Fruit fly (Drosophila melanogaster) whole organism, embryonic: ENCODE measurements around the gene Indy.
A peak's percentile ranks its signal among the peaks of the same experiment; 100 is the strongest.

ENCODE experiments used
- ATbp ChIP-seq: fragments of 200-800 bp; sonication (Bioruptor generic); optimal IDR thresholded peaks from 2 replicates; lab custom pipeline; 2017; ENCODE audit warnings: missing biosample characterization, mild to moderate bottlenecking, missing genetic modification characterization, missing genetic modification reagents
- Ada2b ChIP-seq: fragments of 200-800 bp; sonication (Bioruptor generic); IDR thresholded peaks from 2 replicates; pipeline ENCODE4 v1.3.6; 2022; ENCODE audit warnings: missing biosample characterization, missing genetic modification characterization
- Adf1 ChIP-seq: fragments of 200-800 bp; sonication (Bioruptor generic); IDR thresholded peaks from 2 replicates; pipeline ENCODE4 v1.3.6; 2022; ENCODE audit warnings: missing biosample characterization, missing genetic modification characterization
- B-H1 ChIP-seq: fragments of 200-800 bp; sonication (Bioruptor generic); IDR thresholded peaks from 3 replicates; pipeline ENCODE4 v1.3.6; 2022; ENCODE audit warnings: missing biosample characterization, missing genetic modification characterization
- BtbVII ChIP-seq: fragments of 200-800 bp; sonication (Bioruptor generic); optimal IDR thresholded peaks from 3 replicates; lab custom pipeline; 2017; ENCODE audit warnings: missing biosample characterization, mild to moderate bottlenecking, missing genetic modification characterization
- Bteb2 ChIP-seq: fragments of 200-800 bp; sonication (Bioruptor generic); optimal IDR thresholded peaks from 2 replicates; lab custom pipeline; 2016; ENCODE audit warnings: missing biosample characterization, missing genetic modification characterization
- CG12104 ChIP-seq: fragments of 200-800 bp; sonication (Bioruptor generic); optimal IDR thresholded peaks from 3 replicates; lab custom pipeline; 2016; ENCODE audit warnings: missing biosample characterization, missing genetic modification characterization
- CG12769 ChIP-seq: fragments of 200-800 bp; sonication (Bioruptor generic); optimal IDR thresholded peaks from 2 replicates; lab custom pipeline; 2019; ENCODE audit warnings: missing biosample characterization, mild to moderate bottlenecking, missing genetic modification characterization, moderate library complexity
- CG1529 ChIP-seq: fragments of 200-800 bp; sonication (Bioruptor generic); optimal IDR thresholded peaks from 3 replicates; lab custom pipeline; 2018; ENCODE audit warnings: missing biosample characterization, missing genetic modification characterization
- CG1602 ChIP-seq: fragments of 200-800 bp; sonication (Bioruptor generic); optimal IDR thresholded peaks from 3 replicates; lab custom pipeline; 2016; ENCODE audit warnings: missing biosample characterization, missing genetic modification characterization
- CG17568 ChIP-seq: fragments of 200-800 bp; sonication (Bioruptor generic); optimal IDR thresholded peaks from 2 replicates; lab custom pipeline; 2018; ENCODE audit warnings: missing biosample characterization, mild to moderate bottlenecking, missing genetic modification characterization, moderate library complexity
- CG17802 ChIP-seq: fragments of 200-800 bp; sonication (Bioruptor generic); optimal IDR thresholded peaks from 2 replicates; lab custom pipeline; 2018; ENCODE audit warnings: missing biosample characterization, mild to moderate bottlenecking, missing genetic modification characterization, moderate library complexity
- CG18764 ChIP-seq: fragments of 200-800 bp; sonication (Bioruptor generic); optimal IDR thresholded peaks from 3 replicates; lab custom pipeline; 2016; ENCODE audit warnings: missing biosample characterization, missing genetic modification characterization
- CG2116 ChIP-seq: fragments of 200-800 bp; sonication (Bioruptor generic); optimal IDR thresholded peaks from 3 replicates; lab custom pipeline; 2018; ENCODE audit warnings: missing biosample characterization, mild to moderate bottlenecking, missing genetic modification characterization
- CG2129 ChIP-seq: fragments of 200-800 bp; sonication (Bioruptor generic); IDR thresholded peaks from 2 replicates; pipeline ENCODE4 v1.3.6; 2022; ENCODE audit warnings: missing biosample characterization, missing genetic modification characterization; ENCODE audit not compliant: partially characterized antibody
- CG31388 ChIP-seq: fragments of 200-800 bp; sonication (Bioruptor generic); optimal IDR thresholded peaks from 2 replicates; lab custom pipeline; 2016; ENCODE audit warnings: missing biosample characterization, missing genetic modification characterization
- CG32767 ChIP-seq: fragments of 200-800 bp; sonication (Bioruptor generic); IDR thresholded peaks from 2 replicates; pipeline ENCODE4 v1.3.6; 2022; ENCODE audit warnings: missing biosample characterization, missing genetic modification characterization
- CG3726 ChIP-seq: fragments of 200-800 bp; sonication (Bioruptor generic); IDR thresholded peaks from 3 replicates; pipeline ENCODE4, ENCODE4 v1.3.6; 2022; ENCODE audit warnings: missing biosample characterization, missing genetic modification characterization
- CG4328 ChIP-seq: fragments of 200-800 bp; sonication (Bioruptor generic); optimal IDR thresholded peaks from 3 replicates; lab custom pipeline; 2017; ENCODE audit warnings: missing biosample characterization, missing genetic modification reagents, missing genetic modification characterization
- CG5245 ChIP-seq: fragments of 200-800 bp; sonication (Bioruptor generic); optimal IDR thresholded peaks from 3 replicates; lab custom pipeline; 2016; ENCODE audit warnings: missing biosample characterization, missing genetic modification characterization
- CG6654 ChIP-seq: fragments of 200-800 bp; sonication (Bioruptor generic); optimal IDR thresholded peaks from 2 replicates; lab custom pipeline; 2017; ENCODE audit warnings: missing biosample characterization, mild to moderate bottlenecking, missing genetic modification characterization
- CG6683 ChIP-seq: fragments of 200-800 bp; sonication (Bioruptor generic); optimal IDR thresholded peaks from 2 replicates; lab custom pipeline; 2017; ENCODE audit warnings: missing biosample characterization, mild to moderate bottlenecking, missing genetic modification characterization, missing genetic modification reagents
- CG6854 ChIP-seq: fragments of 200-800 bp; sonication (Bioruptor generic); optimal IDR thresholded peaks from 3 replicates; lab custom pipeline; 2017; ENCODE audit warnings: missing biosample characterization, mild to moderate bottlenecking, missing genetic modification characterization
- CG8765 ChIP-seq: fragments of 200-800 bp; sonication (Bioruptor generic); IDR thresholded peaks from 2 replicates; pipeline ENCODE4 v1.3.6; 2022; ENCODE audit warnings: missing biosample characterization, missing genetic modification characterization
- CoRest ChIP-seq: fragments of 200-800 bp; sonication (Bioruptor generic); optimal IDR thresholded peaks from 3 replicates; lab custom pipeline; 2018; ENCODE audit warnings: missing biosample characterization, mild to moderate bottlenecking, missing genetic modification characterization, moderate library complexity
- E2f2 ChIP-seq: fragments of 200-800 bp; sonication (Bioruptor generic); IDR thresholded peaks from 2 replicates; pipeline ENCODE4 v1.3.6; 2022; ENCODE audit warnings: missing biosample characterization, missing genetic modification characterization
- ERR ChIP-seq: fragments of 200-800 bp; sonication (Bioruptor generic); optimal IDR thresholded peaks from 2 replicates; lab custom pipeline; 2016; ENCODE audit warnings: missing biosample characterization, missing genetic modification characterization
- HmgZ ChIP-seq: fragments of 200-800 bp; sonication (Bioruptor generic); optimal IDR thresholded peaks from 2 replicates; lab custom pipeline; 2018; ENCODE audit warnings: missing biosample characterization, mild to moderate bottlenecking, missing genetic modification characterization
- Lhr ChIP-seq: fragments of 200-800 bp; sonication (Bioruptor generic); optimal IDR thresholded peaks from 3 replicates; lab custom pipeline; 2017; ENCODE audit warnings: mild to moderate bottlenecking, missing biosample characterization, missing genetic modification reagents, missing genetic modification characterization
- Mes4 ChIP-seq: fragments of 200-800 bp; sonication (Bioruptor generic); optimal IDR thresholded peaks from 2 replicates; lab custom pipeline; 2016; ENCODE audit warnings: missing biosample characterization, missing genetic modification characterization
- Nf-YB ChIP-seq: fragments of 200-800 bp; sonication (Bioruptor generic); optimal IDR thresholded peaks from 3 replicates; lab custom pipeline; 2019; ENCODE audit warnings: missing biosample characterization, mild to moderate bottlenecking, missing genetic modification characterization, moderate library complexity
- Nf-YC ChIP-seq: fragments of 200-800 bp; optimal IDR thresholded peaks from 3 replicates; lab custom pipeline; 2019; ENCODE audit warnings: missing biosample characterization, mild to moderate bottlenecking, missing genetic modification characterization, moderate library complexity
- Poxn ChIP-seq: fragments of 200-800 bp; sonication (Bioruptor generic); IDR thresholded peaks from 2 replicates; pipeline ENCODE4 v1.3.6; 2022; ENCODE audit warnings: missing biosample characterization, missing genetic modification characterization
- Six4 ChIP-seq: fragments of 200-800 bp; sonication (Bioruptor generic); optimal IDR thresholded peaks from 2 replicates; lab custom pipeline; 2016; ENCODE audit warnings: missing biosample characterization, missing genetic modification characterization
- Stat92E ChIP-seq, 3 experiments: fragments of >200 bp in 2 of 3; fragments of 200-800 bp in 1 of 3; sonication (Bioruptor generic) in 1 of 3; optimal IDR thresholded peaks; 2 replicates each; lab custom pipeline; 2017 to 2019; ENCODE audit warnings: missing biosample characterization in 3 of 3, missing genetic modification characterization in 3 of 3, mild to moderate bottlenecking in 1 of 3, moderate library complexity in 1 of 3
- abd-A ChIP-seq: fragments of 200-800 bp; sonication (Bioruptor generic); optimal IDR thresholded peaks from 3 replicates; lab custom pipeline; 2019; ENCODE audit warnings: missing biosample characterization, mild to moderate bottlenecking, missing genetic modification characterization, moderate library complexity
- bbx ChIP-seq: fragments of 200-800 bp; sonication (Bioruptor generic); IDR thresholded peaks from 2 replicates; pipeline ENCODE4 v1.3.6; 2022; ENCODE audit warnings: missing biosample characterization, missing genetic modification characterization; ENCODE audit not compliant: partially characterized antibody
- bsh ChIP-seq, 2 experiments: fragments of 200-800 bp; sonication (Bioruptor generic); optimal IDR thresholded peaks; 2 replicates each; lab custom pipeline; 2017 to 2018; ENCODE audit warnings: mild to moderate bottlenecking in 2 of 2, missing biosample characterization in 2 of 2, missing genetic modification characterization in 2 of 2, moderate library complexity in 1 of 2
- crc ChIP-seq: fragments of 200-800 bp; sonication (Bioruptor generic); optimal IDR thresholded peaks from 2 replicates; lab custom pipeline; 2016; ENCODE audit warnings: missing biosample characterization, missing genetic modification characterization
- dm ChIP-seq: fragments of 200-800 bp; sonication (Bioruptor generic); optimal IDR thresholded peaks from 3 replicates; lab custom pipeline; 2016; ENCODE audit warnings: missing biosample characterization, missing genetic modification characterization
- fru ChIP-seq: fragments of >200 bp; optimal IDR thresholded peaks from 2 replicates; lab custom pipeline; 2017
- jumu ChIP-seq: fragments of 200-800 bp; sonication (Bioruptor generic); optimal IDR thresholded peaks from 3 replicates; lab custom pipeline; 2016; ENCODE audit warnings: missing biosample characterization, missing genetic modification characterization
- kay ChIP-seq: fragments of 200-800 bp; sonication (Bioruptor generic); optimal IDR thresholded peaks from 2 replicates; lab custom pipeline; 2016; ENCODE audit warnings: missing biosample characterization, missing genetic modification characterization
- lab ChIP-seq: fragments of 200-800 bp; sonication (Bioruptor generic); optimal IDR thresholded peaks from 3 replicates; lab custom pipeline; 2017; ENCODE audit warnings: missing biosample characterization, missing genetic modification characterization, mild to moderate bottlenecking, moderate library complexity, missing genetic modification reagents
- mirr ChIP-seq: fragments of 200-800 bp; sonication (Bioruptor generic); optimal IDR thresholded peaks from 3 replicates; lab custom pipeline; 2018; ENCODE audit warnings: missing biosample characterization, mild to moderate bottlenecking, missing genetic modification characterization
- org-1 ChIP-seq: fragments of 200-800 bp; sonication (Bioruptor generic); optimal IDR thresholded peaks from 2 replicates; lab custom pipeline; 2017; ENCODE audit warnings: missing biosample characterization, missing genetic modification characterization
- sna ChIP-seq: fragments of 200-800 bp; sonication (Bioruptor generic); IDR thresholded peaks from 2 replicates; pipeline ENCODE4 v1.3.6; 2022; ENCODE audit warnings: missing biosample characterization, missing genetic modification characterization; ENCODE audit not compliant: partially characterized antibody
- so ChIP-seq: fragments of 200-800 bp; sonication (Bioruptor generic); IDR thresholded peaks from 3 replicates; pipeline ENCODE4 v1.3.6; 2022; ENCODE audit warnings: missing biosample characterization, missing genetic modification characterization
- stwl ChIP-seq: fragments of 200-800 bp; sonication (Bioruptor generic); optimal IDR thresholded peaks from 3 replicates; lab custom pipeline; 2018; ENCODE audit warnings: missing biosample characterization, mild to moderate bottlenecking, missing genetic modification characterization, moderate library complexity
- sug ChIP-seq: fragments of 200-800 bp; optimal IDR thresholded peaks from 2 replicates; lab custom pipeline; 2019; ENCODE audit warnings: missing biosample characterization, mild to moderate bottlenecking, missing genetic modification characterization, moderate library complexity
- twi ChIP-seq: fragments of 200-800 bp; optimal IDR thresholded peaks from 2 replicates; lab custom pipeline; 2019; ENCODE audit warnings: missing biosample characterization, mild to moderate bottlenecking, missing genetic modification characterization, moderate library complexity
- zf30C ChIP-seq: fragments of 200-800 bp; sonication (Bioruptor generic); optimal IDR thresholded peaks from 3 replicates; lab custom pipeline; 2018; ENCODE audit warnings: missing biosample characterization, mild to moderate bottlenecking, missing genetic modification characterization

Indy gene

dm6 chr3L:18895079-18895478 lies 49.0 kb upstream of the Indy start (continued):
- TF ChIP-seq kay (GFP tag; lab: Kevin White, UChicago), result no peak
- TF ChIP-seq Six4 (GFP tag; lab: Kevin White, UChicago), result no peak
- TF ChIP-seq B-H1 (GFP tag; lab: Robert Waterston, UW), result no peak
- TF ChIP-seq CG4328 (GFP tag; lab: Kevin White, UChicago), result no peak
- peak; percentile 26 for TF ChIP-seq HmgZ (tag; lab: Kevin White, UChicago)
- TF ChIP-seq CG18764 (GFP tag; lab: Kevin White, UChicago), result no peak
- no peak for TF ChIP-seq ERR
- no peak for TF ChIP-seq CG6683 (GFP tag; lab: Kevin White, UChicago)
- no peak for TF ChIP-seq stwl (tag; lab: Kevin White, UChicago)
- peak; percentile 57 for TF ChIP-seq mirr
- TF ChIP-seq CG32767 (GFP tag; lab: Robert Waterston, UW), result no peak
- TF ChIP-seq sug, result peak; percentile 80
- TF ChIP-seq CG12769 (tag; lab: Kevin White, UChicago), result peak; percentile 22
- no peak for TF ChIP-seq fru (lab: Kevin White, UChicago)
- TF ChIP-seq Nf-YC, result peak; percentile 12
- TF ChIP-seq Lhr, result no peak
- TF ChIP-seq sna (GFP tag; lab: Robert Waterston, UW), result no peak
- 0 out of 3 replicates have a peak, but pooled peaks have one; percentile 22 for TF ChIP-seq so
- no peak for TF ChIP-seq crc (GFP tag; lab: Kevin White, UChicago)
- no peak for TF ChIP-seq E2f2 (GFP tag; lab: Robert Waterston, UW)
- TF ChIP-seq bbx, result no peak
- TF ChIP-seq CG5245 (GFP tag; lab: Kevin White, UChicago), result no peak
- TF ChIP-seq org-1 (GFP tag; lab: Kevin White, UChicago), result no peak
- no peak for TF ChIP-seq CG6654 (GFP tag; lab: Kevin White, UChicago)
- no peak for TF ChIP-seq Adf1
- TF ChIP-seq CG31388 (GFP tag; lab: Kevin White, UChicago), result no peak
- no peak for TF ChIP-seq Bteb2 (GFP tag; lab: Kevin White, UChicago)
- no peak for TF ChIP-seq CG1529
- no peak for TF ChIP-seq Mes4 (GFP tag; lab: Kevin White, UChicago)
- TF ChIP-seq Stat92E (GFP tag; optimal IDR thresholded peaks at IDR 0.05; lab: Kevin White, UChicago), result no peak
- TF ChIP-seq CG17568 (GFP tag; lab: Kevin White, UChicago), result no peak
- TF ChIP-seq twi (tag; lab: Kevin White, UChicago), result no peak
- no peak for TF ChIP-seq CG17802
- no peak for TF ChIP-seq jumu (GFP tag; lab: Kevin White, UChicago)
- no peak for TF ChIP-seq CoRest (tag; lab: Kevin White, UChicago)
- TF ChIP-seq Ada2b (GFP tag; lab: Robert Waterston, UW), result no peak
- TF ChIP-seq bsh (GFP tag; optimal IDR thresholded peaks at IDR 0.05; lab: Kevin White, UChicago), result no peak
- no peak for TF ChIP-seq CG8765
- no peak for TF ChIP-seq Poxn (GFP tag; lab: Robert Waterston, UW)
- TF ChIP-seq zf30C (GFP tag; lab: Kevin White, UChicago), result no peak
- TF ChIP-seq lab (GFP tag; lab: Kevin White, UChicago), result peak; percentile 55
- TF ChIP-seq dm (GFP tag; lab: Kevin White, UChicago), result no peak
- no peak for TF ChIP-seq CG12104 (GFP tag; lab: Kevin White, UChicago)
- peak; percentile 40 for TF ChIP-seq abd-A
- TF ChIP-seq CG1602, result no peak
- no peak for TF ChIP-seq CG2116 (GFP tag; lab: Kevin White, UChicago)
- no peak for TF ChIP-seq CG3726 (GFP tag; lab: Robert Waterston, UW)
- TF ChIP-seq ATbp (GFP tag; lab: Kevin White, UChicago), result no peak
- TF ChIP-seq BtbVII (GFP tag; lab: Kevin White, UChicago), result peak; percentile 31
- TF ChIP-seq CG2129, result no peak
- TF ChIP-seq Nf-YB (GFP tag; lab: Kevin White, UChicago), result no peak
- no peak for TF ChIP-seq CG6854
